Worm (Caenorhabditis elegans) whole organism, young adult: ENCODE data around the gene chs-2.

Source experiments
- B0035.1 ChIP-seq: sonication (generic microtip); optimal IDR thresholded peaks from 2 replicates; lab custom pipeline; 2016; ENCODE audit warnings: missing genetic modification characterization, mild to moderate bottlenecking, missing compliant biosample characterization, missing genotype, missing genetic modification reagents
- B0261.1 ChIP-seq: sonication (generic microtip); optimal IDR thresholded peaks from 2 replicates; lab custom pipeline; 2016; ENCODE audit warnings: mild to moderate bottlenecking, missing genetic modification characterization, moderate library complexity, missing compliant biosample characterization
- F23B12.7 ChIP-seq: sonication (generic microtip); optimal IDR thresholded peaks from 2 replicates; lab custom pipeline; 2017; ENCODE audit warnings: missing genetic modification characterization, mild to moderate bottlenecking, missing compliant biosample characterization, antibody characterized with exemption, moderate library complexity; ENCODE audit not compliant: insufficient read depth
- F39B2.1 ChIP-seq: fragments of 200-800 bp; sonication (Bioruptor generic); IDR thresholded peaks from 2 replicates; pipeline ENCODE4 v1.3.6; 2022; ENCODE audit warnings: missing genetic modification reagents, missing genetic modification characterization, missing compliant biosample characterization
- F52B5.7 ChIP-seq: sonication (generic microtip); optimal IDR thresholded peaks from 2 replicates; lab custom pipeline; 2016; ENCODE audit warnings: mild to moderate bottlenecking, missing genetic modification characterization, missing compliant biosample characterization
- F57C9.4 ChIP-seq: sonication (generic microtip); optimal IDR thresholded peaks from 2 replicates; lab custom pipeline; 2017; ENCODE audit warnings: mild to moderate bottlenecking, missing genetic modification characterization, missing compliant biosample characterization
- K12H6.12 ChIP-seq: fragments of 200-800 bp; sonication (Bioruptor generic); optimal IDR thresholded peaks from 2 replicates; lab custom pipeline; 2018; ENCODE audit warnings: mild to moderate bottlenecking, missing genetic modification characterization, missing compliant biosample characterization
- T07F8.4 ChIP-seq: sonication (generic microtip); optimal IDR thresholded peaks from 2 replicates; lab custom pipeline; 2016; ENCODE audit warnings: mild to moderate bottlenecking, missing genetic modification characterization, moderate library complexity, missing compliant biosample characterization
- Y53G8AR.9 ChIP-seq: fragments of 200-800 bp; sonication (Bioruptor generic); conservative IDR thresholded peaks from 2 replicates; pipeline ENCODE4 v1.3.6; 2022; ENCODE audit warnings: missing genetic modification reagents, missing genetic modification characterization, missing compliant biosample characterization
- Y95B8A.8 ChIP-seq: fragments of 200-800 bp; sonication (Bioruptor generic); IDR thresholded peaks from 2 replicates; pipeline ENCODE4 v1.3.6; 2022; ENCODE audit warnings: missing genetic modification reagents, missing genetic modification characterization, missing compliant biosample characterization
- ama-1 ChIP-seq, 3 experiments: fragments of 150-350 bp in 1 of 3; sonication (generic microtip) in 2 of 3; optimal IDR thresholded peaks; 2 replicates each; lab custom pipeline; 2014 to 2018; ENCODE audit warnings: missing biosample characterization in 2 of 3, missing genetic modification characterization in 2 of 3, missing genetic modification reagents in 2 of 3
- atf-7 ChIP-seq: sonication (generic microtip); optimal IDR thresholded peaks from 2 replicates; lab custom pipeline; 2017; ENCODE audit warnings: mild to moderate bottlenecking, missing genetic modification characterization, missing compliant biosample characterization
- attf-3 ChIP-seq: fragments of 200-800 bp; sonication (Bioruptor generic); conservative IDR thresholded peaks from 2 replicates; pipeline ENCODE4 v1.3.6; 2022; ENCODE audit warnings: missing genetic modification reagents, missing genetic modification characterization, missing compliant biosample characterization
- bed-1 ChIP-seq: fragments of 200-800 bp; sonication (Bioruptor generic); IDR thresholded peaks from 2 replicates; pipeline ENCODE4 v1.3.6; 2022; ENCODE audit warnings: missing genetic modification reagents, missing genetic modification characterization, missing compliant biosample characterization
- ccch-3 ChIP-seq: fragments of 200-800 bp; sonication (Bioruptor generic); optimal IDR thresholded peaks from 2 replicates; lab custom pipeline; 2018; ENCODE audit warnings: mild to moderate bottlenecking, missing genetic modification characterization, missing compliant biosample characterization
- ceh-27 ChIP-seq: fragments of 200-800 bp; sonication (Bioruptor generic); optimal IDR thresholded peaks from 2 replicates; lab custom pipeline; 2018; ENCODE audit warnings: mild to moderate bottlenecking, missing genetic modification characterization, moderate library complexity, missing compliant biosample characterization
- ceh-79 ChIP-seq: sonication (generic microtip); optimal IDR thresholded peaks from 2 replicates; lab custom pipeline; 2017; ENCODE audit warnings: mild to moderate bottlenecking, missing genetic modification characterization, missing compliant biosample characterization
- die-1 ChIP-seq: sonication (generic microtip); optimal IDR thresholded peaks from 2 replicates; lab custom pipeline; 2016; ENCODE audit warnings: missing genotype, mild to moderate bottlenecking, missing genetic modification characterization, missing compliant biosample characterization
- dpff-1 ChIP-seq: sonication (generic microtip); optimal IDR thresholded peaks from 2 replicates; lab custom pipeline; 2017; ENCODE audit warnings: mild to moderate bottlenecking, missing genetic modification characterization, missing compliant biosample characterization
- egl-18 ChIP-seq: fragments of 200-800 bp; sonication (Bioruptor generic); IDR thresholded peaks from 2 replicates; pipeline ENCODE4 v1.3.6; 2022; ENCODE audit warnings: missing genetic modification reagents, missing genetic modification characterization, missing compliant biosample characterization
- egl-44 ChIP-seq: fragments of 200-800 bp; sonication (Bioruptor generic); IDR thresholded peaks from 2 replicates; pipeline ENCODE4 v1.3.6; 2022; ENCODE audit warnings: missing genetic modification reagents, missing genetic modification characterization, missing compliant biosample characterization
- ets-4 ChIP-seq: fragments of 200-800 bp; sonication (Bioruptor generic); optimal IDR thresholded peaks from 2 replicates; lab custom pipeline; 2018; ENCODE audit warnings: mild to moderate bottlenecking, missing genetic modification characterization, missing compliant biosample characterization
- him-1 ChIP-seq: sonication (generic microtip); optimal IDR thresholded peaks from 2 replicates; lab custom pipeline; 2016; ENCODE audit warnings: missing genotype, missing genetic modification reagents, missing genetic modification characterization, missing compliant biosample characterization
- hlh-12 ChIP-seq: sonication (generic microtip); optimal IDR thresholded peaks from 2 replicates; lab custom pipeline; 2016; ENCODE audit warnings: missing genetic modification characterization, missing compliant biosample characterization
- hmg-1.2 ChIP-seq: fragments of 200-800 bp; sonication (Bioruptor generic); IDR thresholded peaks from 2 replicates; pipeline ENCODE4 v1.3.6; 2022; ENCODE audit warnings: missing genetic modification reagents, missing genetic modification characterization, missing compliant biosample characterization
- hrde-1 ChIP-seq: sonication (generic microtip); optimal IDR thresholded peaks from 2 replicates; lab custom pipeline; 2016; ENCODE audit warnings: missing genetic modification characterization, mild to moderate bottlenecking, missing compliant biosample characterization, moderate library complexity, missing genotype, missing genetic modification reagents, borderline replicate concordance
- let-526 ChIP-seq: fragments of 200-800 bp; sonication (Bioruptor generic); IDR thresholded peaks from 2 replicates; pipeline ENCODE4 v1.3.6; 2022; ENCODE audit warnings: missing genetic modification reagents, missing genetic modification characterization, missing compliant biosample characterization
- lin-40 ChIP-seq: sonication (generic microtip); optimal IDR thresholded peaks from 2 replicates; lab custom pipeline; 2016; ENCODE audit warnings: missing genetic modification characterization, mild to moderate bottlenecking, missing compliant biosample characterization, missing genotype, missing genetic modification reagents
- lsl-1 ChIP-seq: fragments of 200-800 bp; sonication (Bioruptor generic); optimal IDR thresholded peaks from 2 replicates; lab custom pipeline; 2018; ENCODE audit warnings: mild to moderate bottlenecking, missing genetic modification characterization, moderate library complexity, missing compliant biosample characterization
- lsy-27 ChIP-seq: sonication (generic microtip); optimal IDR thresholded peaks from 2 replicates; lab custom pipeline; 2017; ENCODE audit warnings: missing genetic modification characterization, mild to moderate bottlenecking, missing compliant biosample characterization, antibody characterized with exemption, missing genotype, borderline replicate concordance; ENCODE audit not compliant: insufficient read depth
- madf-10 ChIP-seq: sonication (generic microtip); optimal IDR thresholded peaks from 2 replicates; lab custom pipeline; 2016; ENCODE audit warnings: mild to moderate bottlenecking, missing genetic modification characterization, missing compliant biosample characterization
- madf-3 ChIP-seq: fragments of 200-800 bp; sonication (Bioruptor generic); IDR thresholded peaks from 2 replicates; pipeline ENCODE4 v1.3.6; 2022; ENCODE audit warnings: missing genetic modification reagents, missing genetic modification characterization, missing compliant biosample characterization
- madf-6 ChIP-seq: fragments of 200-800 bp; sonication (Bioruptor generic); IDR thresholded peaks from 2 replicates; pipeline ENCODE4 v1.3.6; 2022; ENCODE audit warnings: missing genetic modification reagents, missing genetic modification characterization, missing compliant biosample characterization
- nfya-2 ChIP-seq: fragments of 200-800 bp; sonication (Bioruptor generic); IDR thresholded peaks from 2 replicates; pipeline ENCODE4 v1.3.6; 2022; ENCODE audit warnings: missing genetic modification reagents, missing genetic modification characterization, missing compliant biosample characterization
- nfyb-1 ChIP-seq: fragments of 200-800 bp; sonication (Bioruptor generic); IDR thresholded peaks from 2 replicates; pipeline ENCODE4 v1.3.6; 2022; ENCODE audit warnings: missing genetic modification reagents, missing genetic modification characterization, missing compliant biosample characterization
- nhr-80 ChIP-seq: sonication (generic microtip); optimal IDR thresholded peaks from 2 replicates; lab custom pipeline; 2016; ENCODE audit warnings: missing genetic modification characterization, missing compliant biosample characterization
- pbrm-1 ChIP-seq: fragments of 200-800 bp; sonication (Bioruptor generic); IDR thresholded peaks from 2 replicates; pipeline ENCODE4 v1.3.6; 2022; ENCODE audit warnings: missing genetic modification reagents, missing genetic modification characterization, missing compliant biosample characterization
- pha-4 ChIP-seq: fragments of 150-350 bp; sonication (generic microtip); optimal IDR thresholded peaks from 2 replicates; lab custom pipeline; 2014; ENCODE audit warnings: missing biosample characterization, missing genetic modification reagents, missing genetic modification characterization
- repo-1 ChIP-seq: sonication (generic microtip); optimal IDR thresholded peaks from 2 replicates; lab custom pipeline; 2017; ENCODE audit warnings: mild to moderate bottlenecking, missing genetic modification characterization, missing compliant biosample characterization
- rpc-1 ChIP-seq, 2 experiments: fragments of 150-350 bp in 1 of 2; sonication (generic microtip) in 1 of 2; optimal IDR thresholded peaks; 2 replicates each; lab custom pipeline; 2014 to 2018; ENCODE audit warnings: missing biosample characterization in 1 of 2, missing genetic modification characterization in 1 of 2, missing genetic modification reagents in 1 of 2, missing genotype in 1 of 2
- sdz-38 ChIP-seq: sonication (generic microtip); optimal IDR thresholded peaks from 2 replicates; lab custom pipeline; 2016; ENCODE audit warnings: missing genotype, missing genetic modification characterization, missing compliant biosample characterization
- snpc-1.3 ChIP-seq: sonication (generic microtip); optimal IDR thresholded peaks from 2 replicates; lab custom pipeline; 2017; ENCODE audit warnings: missing genetic modification characterization, mild to moderate bottlenecking, missing compliant biosample characterization, antibody characterized with exemption, moderate library complexity, missing genotype, missing genetic modification reagents; ENCODE audit not compliant: insufficient read depth
- tlf-1 ChIP-seq: fragments of 200-800 bp; sonication (Bioruptor generic); optimal IDR thresholded peaks from 2 replicates; lab custom pipeline; 2018; ENCODE audit warnings: mild to moderate bottlenecking, missing genetic modification characterization, missing compliant biosample characterization

The chs-2 gene

ce11 chrII:159294-159922 is 37.4 kb upstream of the chs-2 start (continued):
- TF ChIP-seq pha-4 (no peak), F39B2.1 (GFP tag; lab: Robert Waterston, UW) (no peak), egl-18 (no peak), snpc-1.3 (tag; lab: Kevin White, UChicago) (no peak), B0035.1 (tag; lab: Kevin White, UChicago) (no peak), B0261.1 (no peak), sdz-38 (tag; lab: Kevin White, UChicago) (no peak), F52B5.7 (tag; lab: Kevin White, UChicago) (no peak), hmg-1.2 (GFP tag; lab: Robert Waterston, UW) (peak; percentile 61; the same call in 1 of the 2 replicates), nfyb-1 (GFP tag; lab: Robert Waterston, UW) (no peak), ets-4 (no peak), K12H6.12 (tag; lab: Kevin White, UChicago) (no peak), egl-44 (GFP tag; lab: Robert Waterston, UW) (no peak), rpc-1 (optimal IDR thresholded peaks at IDR 0.05; lab: Kevin White, UChicago) (no peak), rpc-1 (tag; optimal IDR thresholded peaks at IDR 0.05; lab: Kevin White, UChicago) (no peak), die-1 (tag; lab: Kevin White, UChicago) (no peak), lsy-27 (tag; lab: Kevin White, UChicago) (no peak), him-1 (no peak), atf-7 (tag; lab: Kevin White, UChicago) (no peak), ama-1 (optimal IDR thresholded peaks at IDR 0.05; lab: Kevin White, UChicago) (no peak), ama-1 (GFP tag; optimal IDR thresholded peaks at IDR 0.05; lab: Kevin White, UChicago) (no peak), ceh-27 (GFP tag; lab: Kevin White, UChicago) (peak; percentile 13), lin-40 (tag; lab: Kevin White, UChicago) (peak; percentile 6), Y53G8AR.9 (GFP tag; lab: Robert Waterston, UW) (no peak), madf-3 (no peak)
- TF ChIP-seq, all 124 proteins: peak for 6

ce11 chrII:160561-161123 is 36.1 kb upstream of the chs-2 start:
- TF ChIP-seq nhr-80 (tag; lab: Kevin White, UChicago) (no peak), madf-10 (tag; lab: Kevin White, UChicago) (no peak), K12H6.12 (tag; lab: Kevin White, UChicago) (no peak), bed-1 (no peak), Y53G8AR.9 (GFP tag; lab: Robert Waterston, UW) (no peak), him-1 (no peak), F23B12.7 (tag; lab: Kevin White, UChicago) (no peak), F39B2.1 (GFP tag; lab: Robert Waterston, UW) (no peak), Y95B8A.8 (GFP tag; lab: Robert Waterston, UW) (no peak), F57C9.4 (no peak), pha-4 (no peak), lsy-27 (tag; lab: Kevin White, UChicago) (no peak)

- TF ChIP-seq hrde-1 (tag; lab: Kevin White, UChicago) = no peak
- no peak for TF ChIP-seq attf-3 (GFP tag; lab: Robert Waterston, UW)
- no peak for TF ChIP-seq T07F8.4 (tag; lab: Kevin White, UChicago)
- no peak for TF ChIP-seq lsl-1 (GFP tag; lab: Kevin White, UChicago)
- TF ChIP-seq F57C9.4 = no peak
- TF ChIP-seq ccch-3 (GFP tag; lab: Kevin White, UChicago) = no peak
- no peak for TF ChIP-seq hlh-12
- TF ChIP-seq repo-1 = no peak
- TF ChIP-seq dpff-1 (tag; lab: Kevin White, UChicago) = no peak
- TF ChIP-seq tlf-1 (GFP tag; lab: Kevin White, UChicago) = no peak
- TF ChIP-seq ceh-79 (tag; lab: Kevin White, UChicago) = no peak
- TF ChIP-seq madf-6 (GFP tag; lab: Robert Waterston, UW) = no peak
- TF ChIP-seq B0035.1 (tag; lab: Kevin White, UChicago) = no peak
- TF ChIP-seq pbrm-1 (GFP tag; lab: Robert Waterston, UW) = no peak
- no peak for TF ChIP-seq Y53G8AR.9 (GFP tag; lab: Robert Waterston, UW)
- no peak for TF ChIP-seq nfya-2 (GFP tag; lab: Robert Waterston, UW)
- TF ChIP-seq let-526 (GFP tag; lab: Robert Waterston, UW) = no peak
These were observed 35.5 kb upstream of the chs-2 start for ce11 chrII:161275-161674.
